Fruit fly (Drosophila melanogaster): ENCODE results near the gene Fim.
A peak's percentile ranks its signal among the peaks of the same experiment; 100 is the strongest.

The Fim gene

dm6 chrX:17298900-17299836 is 2.6 kb downstream of the Fim start (continued):
- TF ChIP-seq Met (GFP tag; optimal IDR thresholded peaks at IDR 0.05) (peak; percentile 83), CG10631 (GFP tag; optimal IDR thresholded peaks at IDR 0.05) (peak; percentile 80), CG8119 (GFP tag; IDR thresholded peaks at IDR 0.05) (peak; percentile 92), acj6 (GFP tag; optimal IDR thresholded peaks at IDR 0.05) (peak; percentile 82), Eip75B (GFP tag; optimal IDR thresholded peaks at IDR 0.05) (peak; percentile 73), CG1621 (tag; optimal IDR thresholded peaks at IDR 0.05) (peak; percentile 85), CG6808 (GFP tag; optimal IDR thresholded peaks at IDR 0.05) (peak; percentile 86), lz (GFP tag; optimal IDR thresholded peaks at IDR 0.05) (peak; percentile 78), Eip78C (GFP tag) (peak; percentile 96), cyc (GFP tag; optimal IDR thresholded peaks at IDR 0.05) (peak; percentile 73), vri (GFP tag; optimal IDR thresholded peaks at IDR 0.05) (peak; percentile 50), dac (GFP tag; optimal IDR thresholded peaks at IDR 0.05) (peak; percentile 77), spab (GFP tag; optimal IDR thresholded peaks at IDR 0.05) (peak; percentile 69), Ets96B (tag; optimal IDR thresholded peaks at IDR 0.05) (peak; percentile 81), ss (GFP tag; optimal IDR thresholded peaks at IDR 0.05) (peak; percentile 79), CG11294 (GFP tag; IDR thresholded peaks at IDR 0.05) (peak; percentile 69), net (GFP tag; optimal IDR thresholded peaks at IDR 0.05) (peak; percentile 88), fd59A (GFP tag; optimal IDR thresholded peaks at IDR 0.05) (peak; percentile 76), CG8319 (GFP tag; optimal IDR thresholded peaks at IDR 0.05) (peak; percentile 63), Smox (GFP tag; optimal IDR thresholded peaks at IDR 0.05) (peak; percentile 75), fd85E (GFP tag; optimal IDR thresholded peaks at IDR 0.05) (peak; percentile 42), Blimp-1 (GFP tag; optimal IDR thresholded peaks at IDR 0.05) (peak; percentile 31), CG4318 (GFP tag; optimal IDR thresholded peaks at IDR 0.05) (peak; percentile 87), CG32006 (GFP tag; optimal IDR thresholded peaks at IDR 0.05) (peak; percentile 89), Hr4 (GFP tag; optimal IDR thresholded peaks at IDR 0.05) (peak; percentile 84), CG7368 (GFP tag; optimal IDR thresholded peaks at IDR 0.05) (peak; percentile 60), salr (GFP tag; optimal IDR thresholded peaks at IDR 0.05) (peak; percentile 68 to 70), Hr38 (GFP tag; optimal IDR thresholded peaks at IDR 0.05) (peak; percentile 35), CG34406 (GFP tag; optimal IDR thresholded peaks at IDR 0.05) (peak; percentile 73), pdm3 (GFP tag; optimal IDR thresholded peaks at IDR 0.05) (peak; percentile 86), Hr39 (GFP tag; optimal IDR thresholded peaks at IDR 0.05) (peak; percentile 83), svp (GFP tag) (peak; percentile 93), CG6276 (GFP tag; optimal IDR thresholded peaks at IDR 0.05) (peak; percentile 85), CG11902 (GFP tag; optimal IDR thresholded peaks at IDR 0.05) (peak; percentile 64), CG10669 (GFP tag; optimal IDR thresholded peaks at IDR 0.05) (peak; percentile 82), CG15336 (GFP tag; IDR thresholded peaks at IDR 0.05) (peak; percentile 92), fkh (GFP tag; optimal IDR thresholded peaks at IDR 0.05) (no peak), CG16779 (tag; optimal IDR thresholded peaks at IDR 0.05) (peak; percentile 73)

DNA sequence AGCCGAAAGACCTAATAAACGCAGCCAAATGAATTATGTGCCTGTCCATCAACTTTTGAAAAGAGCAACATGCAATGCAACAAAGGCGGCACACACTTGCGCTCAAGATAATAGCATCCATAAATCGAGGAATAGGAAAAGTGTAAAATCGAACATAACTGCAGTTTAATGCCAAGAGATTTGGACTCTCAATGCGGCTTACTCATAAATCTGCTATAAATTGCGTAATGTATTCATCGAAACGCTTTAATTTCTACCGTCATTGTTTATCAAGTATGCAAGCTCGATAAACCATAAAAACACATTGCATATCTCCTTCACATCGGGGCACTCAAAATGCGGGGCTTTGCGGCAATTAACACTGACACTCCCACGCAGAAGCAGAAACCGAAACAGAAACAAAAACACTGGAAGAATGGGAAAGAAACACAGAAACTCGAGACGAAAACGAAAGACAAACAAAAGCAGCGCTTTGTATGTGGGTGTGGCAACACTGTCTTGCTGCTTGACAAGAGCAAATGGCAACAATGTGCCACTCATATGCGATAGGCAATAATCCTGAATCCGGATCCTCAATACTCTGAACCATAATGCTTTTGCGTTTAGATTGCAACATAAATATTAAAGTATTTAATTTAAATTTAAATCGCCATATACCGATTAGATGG is 3.7 kb downstream of the Fim start:
- TF ChIP-seq CG7368 (GFP tag; optimal IDR thresholded peaks at IDR 0.05) (peak; percentile 30), pdm3 (GFP tag; optimal IDR thresholded peaks at IDR 0.05) (peak; percentile 67), CG8319 (GFP tag; optimal IDR thresholded peaks at IDR 0.05) (no peak), Smox (GFP tag; optimal IDR thresholded peaks at IDR 0.05) (peak; percentile 39), CG10669 (GFP tag; optimal IDR thresholded peaks at IDR 0.05) (peak; percentile 27), OdsH (GFP tag; optimal IDR thresholded peaks at IDR 0.05) (peak; percentile 62), CG11902 (GFP tag; optimal IDR thresholded peaks at IDR 0.05) (no peak), cyc (GFP tag; optimal IDR thresholded peaks at IDR 0.05) (peak; percentile 19), Sox15 (GFP tag; optimal IDR thresholded peaks at IDR 0.05) (peak; percentile 20), CG6808 (GFP tag; optimal IDR thresholded peaks at IDR 0.05) (no peak), dsx (GFP tag; optimal IDR thresholded peaks at IDR 0.05; ENCODE audit: poor library complexity, severe bottlenecking) (peak; percentile 27), Hr4 (GFP tag; optimal IDR thresholded peaks at IDR 0.05) (peak; percentile 27), Eip78C (GFP tag) (peak; percentile 85), fd59A (GFP tag; optimal IDR thresholded peaks at IDR 0.05) (peak; percentile 8), topi (GFP tag; optimal IDR thresholded peaks at IDR 0.05) (peak; percentile 15), svp (GFP tag) (peak; percentile 43), achi (GFP tag; optimal IDR thresholded peaks at IDR 0.05) (peak; percentile 44), Blimp-1 (GFP tag; optimal IDR thresholded peaks at IDR 0.05) (no peak), CG1621 (tag; optimal IDR thresholded peaks at IDR 0.05) (peak; percentile 35), Hr39 (GFP tag; optimal IDR thresholded peaks at IDR 0.05) (peak; percentile 50), CG3919 (GFP tag; optimal IDR thresholded peaks at IDR 0.05) (peak; percentile 36), fkh (GFP tag; optimal IDR thresholded peaks at IDR 0.05) (peak; percentile 16), Met (GFP tag; optimal IDR thresholded peaks at IDR 0.05) (peak; percentile 15), CG6854 (GFP tag; optimal IDR thresholded peaks at IDR 0.05) (no peak), net (GFP tag; optimal IDR thresholded peaks at IDR 0.05) (peak; percentile 25)

All from whole organism, prepupa.